Fruit fly (Drosophila melanogaster) whole organism, embryonic: ENCODE data around the gene cort.

Experiments
- Awh ChIP-seq: fragments of 200-800 bp; sonication (Bioruptor generic); IDR thresholded peaks from 2 replicates; pipeline ENCODE4, ENCODE4 v1.3.6; 2022; ENCODE audit warnings: missing biosample characterization, missing genetic modification characterization
- Bteb2 ChIP-seq: fragments of 200-800 bp; sonication (Bioruptor generic); optimal IDR thresholded peaks from 2 replicates; lab custom pipeline; 2016; ENCODE audit warnings: missing biosample characterization, missing genetic modification characterization
- CG10267 ChIP-seq: fragments of 200-800 bp; sonication (Bioruptor generic); optimal IDR thresholded peaks from 2 replicates; lab custom pipeline; 2018; ENCODE audit warnings: missing biosample characterization, mild to moderate bottlenecking, missing genetic modification characterization, moderate library complexity
- CG10565 ChIP-seq: fragments of 200-800 bp; sonication (Bioruptor generic); optimal IDR thresholded peaks from 3 replicates; lab custom pipeline; 2016; ENCODE audit warnings: missing biosample characterization, mild to moderate bottlenecking, missing genetic modification characterization
- CG12769 ChIP-seq: fragments of 200-800 bp; sonication (Bioruptor generic); optimal IDR thresholded peaks from 2 replicates; lab custom pipeline; 2019; ENCODE audit warnings: missing biosample characterization, mild to moderate bottlenecking, missing genetic modification characterization, moderate library complexity
- CG34422 ChIP-seq: fragments of 200-800 bp; sonication (Bioruptor generic); IDR thresholded peaks from 3 replicates; pipeline ENCODE4 v1.3.6; 2022; ENCODE audit warnings: missing biosample characterization, missing genetic modification characterization
- CG3995 ChIP-seq: fragments of 200-800 bp; sonication (Bioruptor generic); optimal IDR thresholded peaks from 3 replicates; lab custom pipeline; 2016; ENCODE audit warnings: missing biosample characterization, missing genetic modification characterization
- CG4360 ChIP-seq: fragments of 200-800 bp; sonication (Bioruptor generic); IDR thresholded peaks from 2 replicates; pipeline ENCODE4 v1.3.6; 2022; ENCODE audit warnings: missing biosample characterization, missing genetic modification characterization
- CG7987 ChIP-seq: fragments of 200-800 bp; sonication (Bioruptor generic); optimal IDR thresholded peaks from 2 replicates; lab custom pipeline; 2018; ENCODE audit warnings: missing biosample characterization, mild to moderate bottlenecking, missing genetic modification characterization, moderate library complexity
- CG9797 ChIP-seq: fragments of 200-800 bp; sonication (Bioruptor generic); optimal IDR thresholded peaks from 3 replicates; lab custom pipeline; 2018; ENCODE audit warnings: missing biosample characterization, mild to moderate bottlenecking, missing genetic modification characterization
- CG9876 ChIP-seq: fragments of 200-800 bp; sonication (Bioruptor generic); optimal IDR thresholded peaks from 2 replicates; lab custom pipeline; 2016; ENCODE audit warnings: missing biosample characterization, missing genetic modification characterization
- CoRest ChIP-seq: fragments of 200-800 bp; sonication (Bioruptor generic); optimal IDR thresholded peaks from 3 replicates; lab custom pipeline; 2018; ENCODE audit warnings: missing biosample characterization, mild to moderate bottlenecking, missing genetic modification characterization, moderate library complexity
- D19B ChIP-seq: fragments of 200-800 bp; sonication (Bioruptor generic); optimal IDR thresholded peaks from 2 replicates; lab custom pipeline; 2017; ENCODE audit warnings: missing biosample characterization, mild to moderate bottlenecking, missing genetic modification characterization
- Dp ChIP-seq: fragments of 200-800 bp; sonication (Bioruptor generic); optimal IDR thresholded peaks from 2 replicates; lab custom pipeline; 2018; ENCODE audit warnings: missing biosample characterization, mild to moderate bottlenecking, missing genetic modification characterization, moderate library complexity
- Ets97D ChIP-seq: fragments of 200-800 bp; sonication (Bioruptor generic); optimal IDR thresholded peaks from 3 replicates; lab custom pipeline; 2016; ENCODE audit warnings: missing biosample characterization, missing genetic modification characterization
- Med ChIP-seq: fragments of 200-800 bp; sonication (Bioruptor generic); peaks from one replicate; lab custom pipeline; 2016; ENCODE audit warnings: missing biosample characterization, missing genetic modification characterization, mild to moderate bottlenecking, inconsistent platforms, moderate library complexity
- Myb ChIP-seq: fragments of 200-800 bp; sonication (Bioruptor generic); optimal IDR thresholded peaks from 2 replicates; lab custom pipeline; 2016; ENCODE audit warnings: missing biosample characterization, missing genetic modification characterization
- Pdp1 ChIP-seq, 2 experiments: fragments of 200-800 bp; sonication (Bioruptor generic); optimal IDR thresholded peaks; 3 replicates each; lab custom pipeline; 2016; ENCODE audit warnings: missing biosample characterization in 2 of 2, missing genetic modification characterization in 2 of 2, mild to moderate bottlenecking in 1 of 2, moderate library complexity in 1 of 2
- Sry-δ ChIP-seq: fragments of 200-800 bp; sonication (Bioruptor generic); optimal IDR thresholded peaks from 2 replicates; lab custom pipeline; 2016; ENCODE audit warnings: missing biosample characterization, missing genetic modification characterization
- Vsx1 ChIP-seq: fragments of 200-800 bp; sonication (Bioruptor generic); optimal IDR thresholded peaks from 2 replicates; lab custom pipeline; 2017; ENCODE audit warnings: missing biosample characterization, mild to moderate bottlenecking, missing genetic modification characterization, missing genetic modification reagents
- Xbp1 ChIP-seq: fragments of 200-800 bp; sonication (Bioruptor generic); optimal IDR thresholded peaks from 3 replicates; lab custom pipeline; 2016; ENCODE audit warnings: missing biosample characterization, mild to moderate bottlenecking, missing genetic modification characterization
- amos ChIP-seq: fragments of 200-800 bp; sonication (Bioruptor generic); IDR thresholded peaks from 2 replicates; pipeline ENCODE4 v1.3.6; 2022; ENCODE audit warnings: missing biosample characterization, missing genetic modification characterization; ENCODE audit not compliant: partially characterized antibody
- fd102C ChIP-seq: fragments of 200-800 bp; sonication (Bioruptor generic); optimal IDR thresholded peaks from 2 replicates; lab custom pipeline; 2018; ENCODE audit warnings: missing biosample characterization, mild to moderate bottlenecking, missing genetic modification characterization, moderate library complexity
- fu2 ChIP-seq: fragments of 200-800 bp; sonication (Bioruptor generic); optimal IDR thresholded peaks from 2 replicates; lab custom pipeline; 2016; ENCODE audit warnings: missing biosample characterization, missing genetic modification characterization
- gfzf ChIP-seq: fragments of 200-800 bp; sonication (Bioruptor generic); optimal IDR thresholded peaks from 2 replicates; lab custom pipeline; 2016; ENCODE audit warnings: missing biosample characterization, mild to moderate bottlenecking, missing genetic modification characterization, moderate library complexity
- lilli ChIP-seq: fragments of 200-800 bp; sonication (Bioruptor generic); optimal IDR thresholded peaks from 3 replicates; lab custom pipeline; 2016; ENCODE audit warnings: missing biosample characterization, missing genetic modification characterization
- nom ChIP-seq: fragments of 200-800 bp; sonication (Bioruptor generic); optimal IDR thresholded peaks from 2 replicates; lab custom pipeline; 2017; ENCODE audit warnings: missing biosample characterization, missing genetic modification characterization, mild to moderate bottlenecking, moderate library complexity, missing genetic modification reagents
- p53 ChIP-seq: fragments of 200-800 bp; sonication (Bioruptor generic); optimal IDR thresholded peaks from 2 replicates; lab custom pipeline; 2016; ENCODE audit warnings: missing biosample characterization, missing genetic modification characterization
- phol ChIP-seq: fragments of 200-800 bp; sonication (Bioruptor generic); optimal IDR thresholded peaks from 3 replicates; lab custom pipeline; 2018; ENCODE audit warnings: missing biosample characterization, mild to moderate bottlenecking, missing genetic modification characterization, moderate library complexity
- prd ChIP-seq, 3 experiments: fragments of >200 bp in 2 of 3; fragments of 200-800 bp in 1 of 3; sonication (Bioruptor generic) in 1 of 3; optimal IDR thresholded peaks in 2 of 3; IDR thresholded peaks in 1 of 3; 2 replicates in 2 of 3; 3 replicates in 1 of 3; pipeline versions ENCODE4 v1.3.6 to Lab custom; 2017 to 2022; ENCODE audit warnings: missing biosample characterization in 1 of 3, missing genetic modification characterization in 1 of 3
- pzg ChIP-seq: fragments of 200-800 bp; sonication (Bioruptor generic); optimal IDR thresholded peaks from 3 replicates; lab custom pipeline; 2018; ENCODE audit warnings: missing biosample characterization, mild to moderate bottlenecking, missing genetic modification characterization, moderate library complexity
- sens ChIP-seq: fragments of 200-800 bp; sonication (Bioruptor generic); peaks from one replicate; lab custom pipeline; 2016; ENCODE audit warnings: missing biosample characterization, missing genetic modification characterization
- stwl ChIP-seq: fragments of 200-800 bp; sonication (Bioruptor generic); optimal IDR thresholded peaks from 3 replicates; lab custom pipeline; 2018; ENCODE audit warnings: missing biosample characterization, mild to moderate bottlenecking, missing genetic modification characterization, moderate library complexity
- unc-4 ChIP-seq: fragments of 200-800 bp; sonication (Bioruptor generic); IDR thresholded peaks from 2 replicates; pipeline ENCODE4 v1.3.6; 2022; ENCODE audit warnings: missing biosample characterization, missing genetic modification characterization; ENCODE audit not compliant: partially characterized antibody

cort gene

dm6 chr2L:6667719-6668325 is 8.6 kb downstream of the cort start, which contains the start of gene Galt (continued):
- TF ChIP-seq fu2 = no peak
- TF ChIP-seq prd (optimal IDR thresholded peaks at IDR 0.05; lab: Kevin White, UChicago) = no peak
- 0 out of 3 replicates have a peak, but pooled peaks have one; percentile 36 for TF ChIP-seq prd (GFP tag; IDR thresholded peaks at IDR 0.05; lab: Robert Waterston, UW)
- no peak for TF ChIP-seq p53
- peak; percentile 68 for TF ChIP-seq Sry-δ (GFP tag; lab: Kevin White, UChicago)
- TF ChIP-seq CG34422 (GFP tag; lab: Robert Waterston, UW) = peak; percentile 59; the same call in 1 of the 3 replicates
- peak; percentile 54 for TF ChIP-seq CG7987 (GFP tag; lab: Kevin White, UChicago)
- no peak for TF ChIP-seq fd102C (GFP tag; lab: Kevin White, UChicago)
- TF ChIP-seq CG9876 (GFP tag; lab: Kevin White, UChicago) = no peak
- TF ChIP-seq lilli (GFP tag; lab: Kevin White, UChicago) = peak; percentile 42
- TF ChIP-seq Xbp1 (GFP tag; lab: Kevin White, UChicago) = peak; percentile 28
- TF ChIP-seq CG4360 (GFP tag; lab: Robert Waterston, UW) = 0 out of 2 replicates have a peak, but pooled peaks have one; percentile 16
- TF ChIP-seq amos = peak; percentile 10; the same call in 1 of the 2 replicates
- peak; percentile 10 for TF ChIP-seq Dp (GFP tag; lab: Kevin White, UChicago)
- TF ChIP-seq Bteb2 (GFP tag; lab: Kevin White, UChicago) = peak; percentile 2
- TF ChIP-seq sens (GFP tag; lab: Kevin White, UChicago) = peak; percentile 90
- peak; percentile 63 for TF ChIP-seq unc-4 (GFP tag; lab: Robert Waterston, UW)
- TF ChIP-seq CG10565 (GFP tag; lab: Kevin White, UChicago) = no peak
- peak; percentile 48 for TF ChIP-seq CoRest (tag; lab: Kevin White, UChicago)

dm6 chr2L:6663562-6664051 is 12.8 kb downstream of the cort start, which contains the start of the genes CG13771, CG34310 and cup:
CG13771 (minus strand) TSS chr2L:6663612.
CG34310 (plus strand) TSS chr2L:6663664.
cup (plus strand) TSS chr2L:6663664.
- TF ChIP-seq phol (tag; lab: Kevin White, UChicago) (peak; percentile 84), Awh (GFP tag; lab: Robert Waterston, UW) (0 out of 2 replicates have a peak, but pooled peaks have one; percentile 9), Pdp1 (GFP tag; optimal IDR thresholded peaks at IDR 0.05; lab: Kevin White, UChicago) (peak in 1 of 2 experiments; percentile 60), CG12769 (tag; lab: Kevin White, UChicago) (no peak), Vsx1 (GFP tag; lab: Kevin White, UChicago) (no peak), stwl (tag; lab: Kevin White, UChicago) (peak; percentile 74), pzg (GFP tag; lab: Kevin White, UChicago) (peak; percentile 9), D19B (no peak), Myb (GFP tag; lab: Kevin White, UChicago) (peak; percentile 60), CG7987 (GFP tag; lab: Kevin White, UChicago) (no peak), CG9797 (GFP tag; lab: Kevin White, UChicago) (peak; percentile 2), Med (GFP tag; lab: Kevin White, UChicago) (peak; percentile 26), CG3995 (GFP tag; lab: Kevin White, UChicago) (peak; percentile 26), nom (GFP tag; lab: Kevin White, UChicago) (no peak), CG10267 (peak; percentile 81), gfzf (peak; percentile 23), Dp (GFP tag; lab: Kevin White, UChicago) (peak; percentile 17), Ets97D (peak; percentile 18)
